Fruit fly (Drosophila melanogaster) whole organism, embryonic: ENCODE results near the gene Vm32E.
A peak's percentile ranks its signal among the peaks of the same experiment; 100 is the strongest.

Experiments
- B-H1 ChIP-seq: fragments of 200-800 bp; sonication (Bioruptor generic); IDR thresholded peaks from 3 replicates; pipeline ENCODE4 v1.3.6; 2022; ENCODE audit warnings: missing biosample characterization, missing genetic modification characterization
- Bgb ChIP-seq: fragments of 200-800 bp; sonication (Bioruptor generic); IDR thresholded peaks from 2 replicates; pipeline ENCODE4 v1.3.6; 2022; ENCODE audit warnings: missing biosample characterization, missing genetic modification characterization; ENCODE audit not compliant: partially characterized antibody
- CG10274 ChIP-seq: fragments of 200-800 bp; sonication (Bioruptor generic); optimal IDR thresholded peaks from 3 replicates; lab custom pipeline; 2017; ENCODE audit warnings: missing biosample characterization, mild to moderate bottlenecking, missing genetic modification characterization
- CG10654 ChIP-seq: fragments of 200-800 bp; sonication (Bioruptor generic); optimal IDR thresholded peaks from 2 replicates; lab custom pipeline; 2016; ENCODE audit warnings: missing biosample characterization, missing genetic modification characterization
- CG10959 ChIP-seq: fragments of 200-800 bp; sonication (Bioruptor generic); IDR thresholded peaks from 2 replicates; pipeline ENCODE4 v1.3.6; 2022; ENCODE audit warnings: missing biosample characterization, missing genetic modification characterization
- CG11247 ChIP-seq: fragments of 200-800 bp; sonication (Bioruptor generic); IDR thresholded peaks from 2 replicates; pipeline ENCODE4 v1.3.6; 2022; ENCODE audit warnings: missing biosample characterization, missing genetic modification characterization
- CG12236 ChIP-seq: fragments of 200-800 bp; sonication (Bioruptor generic); optimal IDR thresholded peaks from 2 replicates; lab custom pipeline; 2016; ENCODE audit warnings: missing biosample characterization, missing genetic modification characterization
- CG13894 ChIP-seq: fragments of 200-800 bp; sonication (Bioruptor generic); optimal IDR thresholded peaks from 3 replicates; lab custom pipeline; 2018; ENCODE audit warnings: missing biosample characterization, mild to moderate bottlenecking, missing genetic modification characterization, moderate library complexity
- CG15696 ChIP-seq: fragments of 200-800 bp; sonication (Bioruptor generic); optimal IDR thresholded peaks from 2 replicates; lab custom pipeline; 2019; ENCODE audit warnings: missing biosample characterization, mild to moderate bottlenecking, missing genetic modification characterization, moderate library complexity
- CG1602 ChIP-seq: fragments of 200-800 bp; sonication (Bioruptor generic); optimal IDR thresholded peaks from 3 replicates; lab custom pipeline; 2016; ENCODE audit warnings: missing biosample characterization, missing genetic modification characterization
- CG31365 ChIP-seq: fragments of 200-800 bp; sonication (Bioruptor generic); optimal IDR thresholded peaks from 2 replicates; lab custom pipeline; 2018; ENCODE audit warnings: missing biosample characterization, mild to moderate bottlenecking, missing genetic modification characterization
- CG31388 ChIP-seq: fragments of 200-800 bp; sonication (Bioruptor generic); optimal IDR thresholded peaks from 2 replicates; lab custom pipeline; 2016; ENCODE audit warnings: missing biosample characterization, missing genetic modification characterization
- CG31441 ChIP-seq: fragments of 200-800 bp; sonication (Bioruptor generic); IDR thresholded peaks from 2 replicates; pipeline ENCODE4 v1.3.6; 2022; ENCODE audit warnings: missing biosample characterization, missing genetic modification characterization
- CG32772 ChIP-seq: fragments of 200-800 bp; sonication (Bioruptor generic); IDR thresholded peaks from 2 replicates; pipeline ENCODE4 v1.3.6; 2022; ENCODE audit warnings: missing biosample characterization, missing genetic modification characterization
- CG33557 ChIP-seq: fragments of 200-800 bp; sonication (Bioruptor generic); optimal IDR thresholded peaks from 2 replicates; lab custom pipeline; 2019; ENCODE audit warnings: missing biosample characterization, mild to moderate bottlenecking, missing genetic modification characterization, moderate library complexity
- CG3407 ChIP-seq: fragments of 200-800 bp; sonication (Bioruptor generic); optimal IDR thresholded peaks from 2 replicates; lab custom pipeline; 2018; ENCODE audit warnings: missing biosample characterization, mild to moderate bottlenecking, missing genetic modification characterization
- CG4707 ChIP-seq: fragments of 200-800 bp; sonication (Bioruptor generic); optimal IDR thresholded peaks from 2 replicates; lab custom pipeline; 2018; ENCODE audit warnings: missing biosample characterization, mild to moderate bottlenecking, missing genetic modification characterization, moderate library complexity
- CG6765 ChIP-seq: fragments of 200-800 bp; sonication (Bioruptor generic); optimal IDR thresholded peaks from 3 replicates; lab custom pipeline; 2017; ENCODE audit warnings: missing biosample characterization, mild to moderate bottlenecking, missing genetic modification characterization
- CG9609 ChIP-seq: fragments of 200-800 bp; sonication (Bioruptor generic); optimal IDR thresholded peaks from 3 replicates; lab custom pipeline; 2016; ENCODE audit warnings: missing biosample characterization, missing genetic modification characterization
- CG9817 ChIP-seq: fragments of 200-800 bp; sonication (Bioruptor generic); optimal IDR thresholded peaks from 2 replicates; lab custom pipeline; 2018; ENCODE audit warnings: missing biosample characterization, mild to moderate bottlenecking, missing genetic modification characterization, moderate library complexity
- D ChIP-seq, 2 experiments: fragments of 200-800 bp in 1 of 2; fragments of >200 bp in 1 of 2; sonication (Bioruptor generic) in 1 of 2; optimal IDR thresholded peaks; 2 replicates in 1 of 2; 3 replicates in 1 of 2; lab custom pipeline; 2017; ENCODE audit warnings: mild to moderate bottlenecking in 1 of 2, missing biosample characterization in 1 of 2, missing genetic modification characterization in 1 of 2, missing genetic modification reagents in 1 of 2
- Dip3 ChIP-seq: fragments of 200-800 bp; sonication (Bioruptor generic); optimal IDR thresholded peaks from 3 replicates; lab custom pipeline; 2016; ENCODE audit warnings: missing biosample characterization, missing genetic modification characterization
- HHEX ChIP-seq: fragments of 200-800 bp; sonication (Bioruptor generic); optimal IDR thresholded peaks from 3 replicates; lab custom pipeline; 2017; ENCODE audit warnings: missing biosample characterization, mild to moderate bottlenecking, missing genetic modification characterization, missing genetic modification reagents
- MBD-R2 ChIP-seq: fragments of 200-800 bp; sonication (Bioruptor generic); IDR thresholded peaks from 2 replicates; pipeline ENCODE4 v1.3.6; 2022; ENCODE audit warnings: missing biosample characterization, missing genetic modification characterization
- MTF-1 ChIP-seq: fragments of 200-800 bp; sonication (Bioruptor generic); optimal IDR thresholded peaks from 2 replicates; lab custom pipeline; 2018; ENCODE audit warnings: missing biosample characterization, mild to moderate bottlenecking, missing genetic modification characterization, borderline replicate concordance
- NC2β ChIP-seq: fragments of 200-800 bp; sonication (Bioruptor generic); optimal IDR thresholded peaks from 2 replicates; lab custom pipeline; 2016; ENCODE audit warnings: missing biosample characterization, missing genetic modification characterization
- NK7.1 ChIP-seq: fragments of 200-800 bp; sonication (Bioruptor generic); optimal IDR thresholded peaks from 3 replicates; lab custom pipeline; 2016; ENCODE audit warnings: missing biosample characterization, missing genetic modification characterization
- Rx ChIP-seq: fragments of 200-800 bp; sonication (Bioruptor generic); IDR thresholded peaks from 2 replicates; pipeline ENCODE4 v1.3.6; 2022; ENCODE audit warnings: missing biosample characterization, missing genetic modification characterization
- Tbp ChIP-seq: fragments of >200 bp; optimal IDR thresholded peaks from 2 replicates; lab custom pipeline; 2018; ENCODE audit warnings: missing biosample characterization, missing genetic modification characterization
- ara ChIP-seq: fragments of 200-800 bp; sonication (Bioruptor generic); IDR thresholded peaks from 2 replicates; pipeline ENCODE4 v1.3.6; 2022; ENCODE audit warnings: missing biosample characterization, missing genetic modification characterization
- ase ChIP-seq: fragments of 200-800 bp; sonication (Bioruptor generic); IDR thresholded peaks from 3 replicates; pipeline ENCODE4 v1.3.6; 2022; ENCODE audit warnings: missing biosample characterization, missing genetic modification characterization
- bigmax ChIP-seq: fragments of 200-800 bp; sonication (Bioruptor generic); optimal IDR thresholded peaks from 2 replicates; lab custom pipeline; 2018; ENCODE audit warnings: missing biosample characterization, mild to moderate bottlenecking, missing genetic modification characterization
- cg ChIP-seq: fragments of 200-800 bp; sonication (Bioruptor generic); optimal IDR thresholded peaks from 3 replicates; lab custom pipeline; 2019; ENCODE audit warnings: missing biosample characterization, mild to moderate bottlenecking, missing genetic modification characterization, moderate library complexity
- ci ChIP-seq: fragments of 200-800 bp; sonication (Bioruptor generic); IDR thresholded peaks from 3 replicates; pipeline ENCODE4 v1.3.6; 2022; ENCODE audit warnings: missing biosample characterization, missing genetic modification characterization
- croc ChIP-seq: fragments of 200-800 bp; sonication (Bioruptor generic); conservative IDR thresholded peaks from 3 replicates; pipeline ENCODE4 v1.3.6; 2022; ENCODE audit warnings: missing biosample characterization, missing genetic modification characterization
- dan ChIP-seq: fragments of 200-800 bp; sonication (Bioruptor generic); IDR thresholded peaks from 2 replicates; pipeline ENCODE4 v1.3.6; 2022; ENCODE audit warnings: missing biosample characterization, missing genetic modification characterization
- emc ChIP-seq: fragments of 200-800 bp; sonication (Bioruptor generic); optimal IDR thresholded peaks from 2 replicates; lab custom pipeline; 2016; ENCODE audit warnings: missing biosample characterization, missing genetic modification characterization
- fd64A ChIP-seq: fragments of 200-800 bp; sonication (Bioruptor generic); optimal IDR thresholded peaks from 3 replicates; lab custom pipeline; 2018; ENCODE audit warnings: missing biosample characterization, mild to moderate bottlenecking, missing genetic modification characterization
- ftz-f1 ChIP-seq: fragments of 200-800 bp; sonication (Bioruptor generic); optimal IDR thresholded peaks from 2 replicates; lab custom pipeline; 2016; ENCODE audit warnings: missing biosample characterization, missing genetic modification characterization
- hbn ChIP-seq: fragments of 200-800 bp; sonication (Bioruptor generic); IDR thresholded peaks from 2 replicates; pipeline ENCODE4 v1.3.6; 2022; ENCODE audit warnings: missing biosample characterization, missing genetic modification characterization; ENCODE audit not compliant: partially characterized antibody
- kay ChIP-seq: fragments of 200-800 bp; sonication (Bioruptor generic); optimal IDR thresholded peaks from 2 replicates; lab custom pipeline; 2016; ENCODE audit warnings: missing biosample characterization, missing genetic modification characterization
- ken ChIP-seq: fragments of 200-800 bp; sonication (Bioruptor generic); IDR thresholded peaks from 3 replicates; pipeline ENCODE4 v1.3.6; 2022; ENCODE audit warnings: missing biosample characterization, missing genetic modification characterization
- pfk ChIP-seq: fragments of 200-800 bp; sonication (Bioruptor generic); optimal IDR thresholded peaks from 2 replicates; lab custom pipeline; 2018; ENCODE audit warnings: missing biosample characterization, mild to moderate bottlenecking, missing genetic modification characterization, moderate library complexity
- pnt ChIP-seq: fragments of 200-800 bp; sonication (Bioruptor generic); optimal IDR thresholded peaks from 3 replicates; lab custom pipeline; 2016; ENCODE audit warnings: missing biosample characterization, missing genetic modification characterization
- psq ChIP-seq: fragments of 200-800 bp; sonication (Bioruptor generic); optimal IDR thresholded peaks from 2 replicates; lab custom pipeline; 2017; ENCODE audit warnings: missing biosample characterization, missing genetic modification characterization
- rib ChIP-seq: fragments of 200-800 bp; sonication (Bioruptor generic); IDR thresholded peaks from 2 replicates; pipeline ENCODE4 v1.3.6; 2022; ENCODE audit warnings: missing biosample characterization, missing genetic modification characterization
- row ChIP-seq: fragments of 200-800 bp; sonication (Bioruptor generic); IDR thresholded peaks from 3 replicates; pipeline ENCODE4 v1.3.6; 2022; ENCODE audit warnings: missing biosample characterization, missing genetic modification characterization
- slp2 ChIP-seq: fragments of 200-800 bp; sonication (Bioruptor generic); optimal IDR thresholded peaks from 2 replicates; lab custom pipeline; 2016; ENCODE audit warnings: missing biosample characterization, missing genetic modification characterization
- stc ChIP-seq: fragments of 200-800 bp; sonication (Bioruptor generic); IDR thresholded peaks from 2 replicates; pipeline ENCODE4 v1.3.6; 2022; ENCODE audit warnings: missing biosample characterization, missing genetic modification characterization
- tx ChIP-seq: fragments of 200-800 bp; sonication (Bioruptor generic); optimal IDR thresholded peaks from 2 replicates; lab custom pipeline; 2016; ENCODE audit warnings: missing biosample characterization, missing genetic modification characterization
- unpg ChIP-seq: fragments of 200-800 bp; sonication (Bioruptor generic); optimal IDR thresholded peaks from 3 replicates; lab custom pipeline; 2018; ENCODE audit warnings: missing biosample characterization, mild to moderate bottlenecking, missing genetic modification characterization, moderate library complexity

Gene Vm32E

dm6 chr2L:11123499-11123898, 48.0 kb downstream of the Vm32E start, which contains the start of the genes Csl4 and Nup160 (continued):
- no peak for TF ChIP-seq CG10274
- TF ChIP-seq dan (GFP tag; lab: Robert Waterston, UW), result no peak
- TF ChIP-seq hbn, result 0 out of 2 replicates have a peak, but pooled peaks have one; percentile 32
- no peak for TF ChIP-seq MTF-1 (GFP tag; lab: Kevin White, UChicago)
- TF ChIP-seq CG6765 (GFP tag; lab: Kevin White, UChicago), result no peak
- TF ChIP-seq B-H1 (GFP tag; lab: Robert Waterston, UW), result peak; percentile 36; the same call in 1 of the 3 replicates
- no peak for TF ChIP-seq unpg (GFP tag; lab: Kevin White, UChicago)
- TF ChIP-seq NK7.1 (GFP tag; lab: Kevin White, UChicago), result peak; percentile 61
- peak; percentile 81 for TF ChIP-seq ci (GFP tag; lab: Robert Waterston, UW)
- peak; percentile 77 for TF ChIP-seq CG10654
- TF ChIP-seq ftz-f1 (GFP tag; lab: Kevin White, UChicago), result peak; percentile 46
- peak; percentile 75 for TF ChIP-seq ara (GFP tag; lab: Robert Waterston, UW)
- TF ChIP-seq CG32772 (GFP tag; lab: Robert Waterston, UW), result peak; percentile 64
- no peak; the same call in 1 of the 2 replicates for TF ChIP-seq Bgb (GFP tag; lab: Robert Waterston, UW)
- peak; percentile 79 for TF ChIP-seq slp2 (GFP tag; lab: Kevin White, UChicago)
- peak; percentile 42 for TF ChIP-seq CG31388 (GFP tag; lab: Kevin White, UChicago)
- no peak for TF ChIP-seq CG4707
- TF ChIP-seq D (optimal IDR thresholded peaks at IDR 0.05; lab: Kevin White, UChicago), result no peak
- TF ChIP-seq D (GFP tag; optimal IDR thresholded peaks at IDR 0.05; lab: Kevin White, UChicago), result no peak
- peak; percentile 59; the same call in 1 of the 2 replicates for TF ChIP-seq rib (GFP tag; lab: Robert Waterston, UW)
- TF ChIP-seq fd64A (GFP tag; lab: Kevin White, UChicago), result no peak
- TF ChIP-seq CG10959 (GFP tag; lab: Robert Waterston, UW), result peak; percentile 36; the same call in 1 of the 2 replicates
- TF ChIP-seq pfk (GFP tag; lab: Kevin White, UChicago), result no peak
- TF ChIP-seq stc, result peak; percentile 57
- peak; percentile 93 for TF ChIP-seq row (GFP tag; lab: Robert Waterston, UW)
- peak; percentile 64 for TF ChIP-seq kay (GFP tag; lab: Kevin White, UChicago)
- peak; percentile 76 for TF ChIP-seq NC2β
- peak; percentile 85 for TF ChIP-seq ken (GFP tag; lab: Robert Waterston, UW)
- TF ChIP-seq CG31365 (tag; lab: Kevin White, UChicago), result no peak
- TF ChIP-seq emc (GFP tag; lab: Kevin White, UChicago), result peak; percentile 59
- peak; percentile 20; the same call in 1 of the 3 replicates for TF ChIP-seq croc (GFP tag; lab: Robert Waterston, UW)
- no peak for TF ChIP-seq bigmax (GFP tag; lab: Kevin White, UChicago)
- peak; percentile 93 for TF ChIP-seq MBD-R2 (GFP tag; lab: Robert Waterston, UW)
- TF ChIP-seq HHEX (GFP tag; lab: Kevin White, UChicago), result peak; percentile 56
- peak; percentile 26 for TF ChIP-seq psq
- peak; percentile 85 for TF ChIP-seq CG9609 (GFP tag; lab: Kevin White, UChicago)
- peak; percentile 83 for TF ChIP-seq tx (GFP tag; lab: Kevin White, UChicago)
- no peak for TF ChIP-seq CG13894 (tag; lab: Kevin White, UChicago)
- TF ChIP-seq Rx (GFP tag; lab: Robert Waterston, UW), result peak; percentile 60
- TF ChIP-seq CG11247 (GFP tag; lab: Robert Waterston, UW), result peak; percentile 72
- TF ChIP-seq CG33557 (GFP tag; lab: Kevin White, UChicago), result peak; percentile 37
- TF ChIP-seq CG3407 (GFP tag; lab: Kevin White, UChicago), result no peak
- TF ChIP-seq CG1602 (GFP tag; lab: Kevin White, UChicago), result peak; percentile 74
- peak; percentile 49 for TF ChIP-seq CG15696 (tag; lab: Kevin White, UChicago)
- TF ChIP-seq pnt (GFP tag; lab: Kevin White, UChicago), result peak; percentile 80
- TF ChIP-seq CG31441 (GFP tag; lab: Robert Waterston, UW), result no peak
- peak; percentile 69 for TF ChIP-seq CG12236 (GFP tag; lab: Kevin White, UChicago)
- TF ChIP-seq Dip3 (GFP tag; lab: Kevin White, UChicago), result peak; percentile 84
- TF ChIP-seq ase, result peak; percentile 66; the same call in 2 of the 3 replicates
- peak; percentile 76 for TF ChIP-seq CG9817 (tag; lab: Kevin White, UChicago)
- no peak for TF ChIP-seq cg
- no peak for TF ChIP-seq Tbp (GFP tag; lab: Kevin White, UChicago)
